Fruit fly (Drosophila melanogaster): Measurements from ENCODE around the gene CG4456.

CG4456 gene

DNA sequence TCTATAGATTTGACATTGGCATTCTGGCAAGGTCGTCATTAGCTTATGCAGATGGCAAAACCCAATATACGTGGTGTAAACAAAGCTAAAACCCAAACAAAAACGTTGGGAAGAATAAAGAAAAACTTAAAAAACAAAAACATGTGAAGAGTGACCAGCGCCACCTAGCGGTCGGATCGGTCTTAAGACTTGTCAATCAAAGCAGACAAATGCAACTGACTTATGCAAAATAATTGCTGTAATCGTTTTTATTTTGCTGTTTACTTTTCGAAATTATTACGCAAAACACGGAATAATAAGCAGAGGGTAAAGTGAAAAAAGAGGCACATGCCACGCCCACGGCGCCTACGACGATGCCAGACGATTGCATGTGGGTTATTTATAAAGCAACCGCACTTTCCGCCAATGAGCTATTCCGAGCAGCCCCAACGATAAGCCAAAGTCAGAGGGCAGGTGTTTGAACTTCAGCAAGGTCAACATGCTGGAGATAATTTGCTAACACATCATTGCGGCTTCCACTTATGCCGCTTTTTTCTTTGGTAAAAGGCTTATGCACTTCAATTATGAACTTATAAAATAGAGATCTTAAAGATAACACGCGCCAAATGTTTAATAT lies 16.3 kb upstream of the CG4456 start:
- TF ChIP-seq CG33017 (tag; optimal IDR thresholded peaks at IDR 0.05) (no peak), CG14711 (tag; optimal IDR thresholded peaks at IDR 0.05) (no peak), bab1 (GFP tag; optimal IDR thresholded peaks at IDR 0.05) (no peak), CG7045 (GFP tag; optimal IDR thresholded peaks at IDR 0.05) (no peak), Crg-1 (GFP tag; optimal IDR thresholded peaks at IDR 0.05) (no peak), Hr96 (GFP tag; optimal IDR thresholded peaks at IDR 0.05) (no peak), cnc (optimal IDR thresholded peaks at IDR 0.05) (no peak), CG11617 (GFP tag; optimal IDR thresholded peaks at IDR 0.05) (no peak), ovo (GFP tag; optimal IDR thresholded peaks at IDR 0.05) (no peak), tj (GFP tag; optimal IDR thresholded peaks at IDR 0.05) (no peak), Clk (GFP tag; optimal IDR thresholded peaks at IDR 0.05) (no peak), Mnt (GFP tag; optimal IDR thresholded peaks at IDR 0.05) (no peak), cic (GFP tag; optimal IDR thresholded peaks at IDR 0.05) (no peak), pad (GFP tag; optimal IDR thresholded peaks at IDR 0.05) (no peak), toe (GFP tag; optimal IDR thresholded peaks at IDR 0.05) (no peak), CG7101 (tag; optimal IDR thresholded peaks at IDR 0.05) (no peak), CG12768 (GFP tag; optimal IDR thresholded peaks at IDR 0.05) (no peak)

DNA sequence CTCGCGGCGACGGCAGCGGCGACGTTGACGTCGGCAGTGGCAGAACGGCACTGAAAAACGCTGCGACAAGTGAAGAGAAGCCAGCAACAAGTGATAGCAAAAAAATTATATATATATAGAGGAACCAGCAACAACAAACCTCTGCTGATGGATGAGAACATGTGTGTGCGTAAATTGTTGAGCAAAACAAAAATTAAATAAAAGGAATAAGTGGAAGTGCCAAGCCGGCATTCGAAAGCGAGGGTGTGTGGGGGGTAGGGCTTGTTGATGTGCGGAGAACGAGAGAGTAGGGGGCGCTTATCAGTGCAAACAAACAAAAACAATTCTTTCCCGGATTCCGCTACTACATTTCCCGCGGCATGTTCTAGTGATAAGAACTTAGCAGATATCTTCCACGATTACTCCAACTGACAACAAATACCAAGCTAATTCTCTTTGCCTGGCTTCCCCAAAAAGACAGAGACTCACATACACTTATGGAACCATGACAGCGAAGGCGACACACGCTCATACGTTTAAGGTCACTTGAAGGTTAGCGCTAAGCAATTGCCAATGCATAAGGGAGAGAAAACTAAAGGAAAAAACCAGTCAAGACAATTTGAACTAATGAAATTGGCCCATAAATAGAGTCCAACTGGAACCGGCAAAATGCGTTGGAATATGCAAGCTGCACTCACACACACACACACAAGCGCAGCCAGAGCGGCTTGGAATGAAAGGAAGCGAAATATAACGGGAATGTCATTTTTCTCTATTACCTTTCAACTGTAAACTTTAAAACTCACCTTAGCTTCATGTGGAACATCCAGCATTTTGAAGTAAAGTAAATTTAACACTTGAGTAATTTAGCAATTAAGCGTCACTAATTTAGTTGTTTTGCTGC lies 14.5 kb upstream of the CG4456 start:
- TF ChIP-seq CG7101 (tag; optimal IDR thresholded peaks at IDR 0.05) (no peak), Mnt (GFP tag; optimal IDR thresholded peaks at IDR 0.05) (peak; percentile 76), kay (GFP tag; ENCODE audit: borderline replicate concordance) (no peak), cnc (optimal IDR thresholded peaks at IDR 0.05) (no peak), CG11617 (GFP tag; optimal IDR thresholded peaks at IDR 0.05) (no peak), CG33017 (tag; optimal IDR thresholded peaks at IDR 0.05) (no peak), CG12768 (GFP tag; optimal IDR thresholded peaks at IDR 0.05) (no peak), pad (GFP tag; optimal IDR thresholded peaks at IDR 0.05) (peak; percentile 65), tj (GFP tag; optimal IDR thresholded peaks at IDR 0.05) (peak; percentile 76), CG14711 (tag; optimal IDR thresholded peaks at IDR 0.05) (no peak), Hr96 (GFP tag; optimal IDR thresholded peaks at IDR 0.05) (no peak), CG7045 (GFP tag; optimal IDR thresholded peaks at IDR 0.05) (no peak), cic (GFP tag; optimal IDR thresholded peaks at IDR 0.05) (peak; percentile 99), CG1620 (GFP tag; optimal IDR thresholded peaks at IDR 0.05) (no peak), Crg-1 (GFP tag; optimal IDR thresholded peaks at IDR 0.05) (no peak), bab1 (GFP tag; optimal IDR thresholded peaks at IDR 0.05) (no peak), ovo (GFP tag; optimal IDR thresholded peaks at IDR 0.05) (peak; percentile 92), Clk (GFP tag; optimal IDR thresholded peaks at IDR 0.05) (no peak), toe (GFP tag; optimal IDR thresholded peaks at IDR 0.05) (no peak), CG5204 (GFP tag; optimal IDR thresholded peaks at IDR 0.05) (no peak)

- peak; percentile 63 for TF ChIP-seq CG14711 (tag; optimal IDR thresholded peaks at IDR 0.05)
- TF ChIP-seq bab1 (GFP tag; optimal IDR thresholded peaks at IDR 0.05): peak; percentile 65
- TF ChIP-seq Mnt (GFP tag; optimal IDR thresholded peaks at IDR 0.05): peak; percentile 49
- peak; percentile 38 for TF ChIP-seq CG7101 (tag; optimal IDR thresholded peaks at IDR 0.05)
- TF ChIP-seq CG7045 (GFP tag; optimal IDR thresholded peaks at IDR 0.05): peak; percentile 14
- peak; percentile 76 for TF ChIP-seq kay (GFP tag; ENCODE audit: borderline replicate concordance)
- peak; percentile 30 for TF ChIP-seq tj (GFP tag; optimal IDR thresholded peaks at IDR 0.05)
- TF ChIP-seq pad (GFP tag; optimal IDR thresholded peaks at IDR 0.05): no peak
- TF ChIP-seq CG5204 (GFP tag; optimal IDR thresholded peaks at IDR 0.05): no peak
- peak; percentile 26 for TF ChIP-seq CG11617 (GFP tag; optimal IDR thresholded peaks at IDR 0.05)
These were observed 13.8 kb upstream of the CG4456 start, which contains the start of the genes UGP and Svip for dm6 chr3L:9358713-9359040. Gene UGP (minus strand): TSS chr3L:9358935. Gene Svip (plus strand): TSS chr3L:9358999.

DNA sequence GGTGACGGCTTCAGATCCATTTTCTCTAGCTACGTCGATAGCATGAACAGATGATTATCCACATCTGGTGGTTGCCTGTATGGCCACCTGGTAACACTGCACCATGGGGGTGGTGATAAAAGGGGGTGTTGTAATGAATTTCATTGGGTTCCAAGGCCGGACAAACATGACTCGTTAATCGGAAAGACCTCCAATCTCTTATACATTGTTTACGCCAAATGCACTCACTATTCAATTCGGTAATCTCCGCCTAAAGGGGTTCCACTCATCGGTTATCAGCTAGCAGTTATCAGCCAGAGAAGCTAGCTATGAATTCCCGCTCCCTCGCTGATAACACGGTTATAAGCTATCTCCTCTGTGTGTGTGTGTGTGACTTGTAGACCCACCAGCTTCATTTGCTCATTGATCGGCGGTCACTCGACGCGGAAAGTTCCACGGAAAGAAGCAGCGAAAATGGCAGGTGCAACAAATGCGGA lies 12.3 kb upstream of the CG4456 start, which contains the start of gene Pdxk:
Gene Pdxk (plus strand): TSS at position 100 of the 476 bp plus-strand sequence.
- TF ChIP-seq Mnt (GFP tag; optimal IDR thresholded peaks at IDR 0.05): peak; percentile 41
- TF ChIP-seq bab1 (GFP tag; optimal IDR thresholded peaks at IDR 0.05): peak; percentile 39
- TF ChIP-seq Hr96 (GFP tag; optimal IDR thresholded peaks at IDR 0.05): no peak
- TF ChIP-seq Clk (GFP tag; optimal IDR thresholded peaks at IDR 0.05): no peak
- peak in 1 of 2 experiments; percentile 3 for TF ChIP-seq cnc (optimal IDR thresholded peaks at IDR 0.05)
- TF ChIP-seq CG5204 (GFP tag; optimal IDR thresholded peaks at IDR 0.05): no peak
- TF ChIP-seq CG33017 (tag; optimal IDR thresholded peaks at IDR 0.05): peak; percentile 69
- peak; percentile 46 for TF ChIP-seq toe (GFP tag; optimal IDR thresholded peaks at IDR 0.05)
- peak; percentile 50 for TF ChIP-seq pad (GFP tag; optimal IDR thresholded peaks at IDR 0.05)
- peak; percentile 21 for TF ChIP-seq ovo (GFP tag; optimal IDR thresholded peaks at IDR 0.05)
- no peak for TF ChIP-seq CG1620 (GFP tag; optimal IDR thresholded peaks at IDR 0.05)
- peak; percentile 18 for TF ChIP-seq CG12768 (GFP tag; optimal IDR thresholded peaks at IDR 0.05)
- TF ChIP-seq CG11617 (GFP tag; optimal IDR thresholded peaks at IDR 0.05): peak; percentile 51
- TF ChIP-seq CG14711 (tag; optimal IDR thresholded peaks at IDR 0.05): peak; percentile 23
- TF ChIP-seq tj (GFP tag; optimal IDR thresholded peaks at IDR 0.05): peak; percentile 35
- peak; percentile 49 for TF ChIP-seq CG7101 (tag; optimal IDR thresholded peaks at IDR 0.05)
- TF ChIP-seq CG7045 (GFP tag; optimal IDR thresholded peaks at IDR 0.05): peak; percentile 1
- no peak for TF ChIP-seq Crg-1 (GFP tag; optimal IDR thresholded peaks at IDR 0.05)
- TF ChIP-seq cic (GFP tag; optimal IDR thresholded peaks at IDR 0.05): peak; percentile 94
- no peak for TF ChIP-seq kay (GFP tag; ENCODE audit: borderline replicate concordance)

- TF ChIP-seq CG33017 (tag; optimal IDR thresholded peaks at IDR 0.05) (peak; percentile 79), cic (GFP tag; optimal IDR thresholded peaks at IDR 0.05) (peak; percentile 88), CG7045 (GFP tag; optimal IDR thresholded peaks at IDR 0.05) (peak; percentile 55), toe (GFP tag; optimal IDR thresholded peaks at IDR 0.05) (no peak), kay (GFP tag; ENCODE audit: borderline replicate concordance) (peak; percentile 94), CG11617 (GFP tag; optimal IDR thresholded peaks at IDR 0.05) (peak; percentile 30), CG12768 (GFP tag; optimal IDR thresholded peaks at IDR 0.05) (peak; percentile 60), CG7101 (tag; optimal IDR thresholded peaks at IDR 0.05) (peak; percentile 42), bab1 (GFP tag; optimal IDR thresholded peaks at IDR 0.05) (no peak)
These were observed 10.6 kb upstream of the CG4456 start, which contains the start of gene CG34456 for dm6 chr3L:9361894-9362293. Gene CG34456 (plus strand): TSS chr3L:9362108.

Measured in whole organism, adult.